Worm (Caenorhabditis elegans): ENCODE results near the gene cox-6A.
"Not testable (repeated sequence)": the region's sequence is repeated elsewhere in the genome, so short reads cannot be mapped to it uniquely, and the experiment has no call there.

- not testable (repeated sequence) for TF ChIP-seq nhr-76 (tag; optimal IDR thresholded peaks at IDR 0.05); lin-13 (tag; optimal IDR thresholded peaks at IDR 0.05); lsy-2 (tag; optimal IDR thresholded peaks at IDR 0.05); pha-4 (tag; optimal IDR thresholded peaks at IDR 0.05); sptf-1 (tag; optimal IDR thresholded peaks at IDR 0.05); ztf-11 (tag; optimal IDR thresholded peaks at IDR 0.05); sem-2 (GFP tag; optimal IDR thresholded peaks at IDR 0.05)
Observed at ce11 chrIII:5055709-5056108, 25.8 kb upstream of the cox-6A start, which contains the start of gene C45G9.9.

All from whole organism, mixed stage, embryonic.